Worm (Caenorhabditis elegans) whole organism, L3 larva: Measurements from ENCODE around the gene usp-14.

Experiments
- ama-1 ChIP-seq: fragments of 150-350 bp; optimal IDR thresholded peaks from 2 replicates; lab custom pipeline; 2018
- lin-39 ChIP-seq: fragments of 150-350 bp; optimal IDR thresholded peaks from 2 replicates; lab custom pipeline; 2018; ENCODE audit warnings: missing biosample characterization, missing genetic modification reagents, missing genetic modification characterization
- nhr-11 ChIP-seq: fragments of 150-350 bp; optimal IDR thresholded peaks from 2 replicates; lab custom pipeline; 2014; ENCODE audit warnings: missing biosample characterization, missing genetic modification characterization
- nhr-237 ChIP-seq: fragments of 150-350 bp; optimal IDR thresholded peaks from 2 replicates; lab custom pipeline; 2014; ENCODE audit warnings: missing biosample characterization, missing genetic modification characterization
- nhr-28 ChIP-seq: fragments of 150-350 bp; optimal IDR thresholded peaks from 2 replicates; lab custom pipeline; 2014; ENCODE audit warnings: missing biosample characterization, missing genetic modification characterization
- nhr-76 ChIP-seq: fragments of 150-350 bp; sonication (generic microtip); optimal IDR thresholded peaks from 5 replicates; lab custom pipeline; 2014; ENCODE audit warnings: missing biosample characterization, missing genetic modification characterization
- skn-1 ChIP-seq: fragments of 150-350 bp; optimal IDR thresholded peaks from 2 replicates; lab custom pipeline; 2014; ENCODE audit warnings: missing biosample characterization, missing genetic modification characterization
- tbx-2 ChIP-seq: sonication (generic microtip); optimal IDR thresholded peaks from 2 replicates; lab custom pipeline; 2016; ENCODE audit warnings: mild to moderate bottlenecking, missing genetic modification characterization, missing compliant biosample characterization
- unc-39 ChIP-seq: sonication (generic microtip); optimal IDR thresholded peaks from 4 replicates; lab custom pipeline; 2017; ENCODE audit warnings: missing biosample characterization, missing genetic modification characterization
- ztf-4 ChIP-seq: fragments of 150-350 bp; optimal IDR thresholded peaks from 2 replicates; lab custom pipeline; 2014; ENCODE audit warnings: missing biosample characterization, missing genetic modification characterization

- no peak for TF ChIP-seq nhr-237 (tag; lab: Kevin White, UChicago)
- TF ChIP-seq nhr-11 (tag; lab: Kevin White, UChicago) = no peak
- TF ChIP-seq ama-1 (lab: Kevin White, UChicago) = no peak
- TF ChIP-seq skn-1 (tag; lab: Kevin White, UChicago) = no peak
- no peak for TF ChIP-seq nhr-76 (tag; lab: Kevin White, UChicago)
- no peak for TF ChIP-seq nhr-28 (tag; lab: Kevin White, UChicago)
- TF ChIP-seq lin-39 = no peak
- TF ChIP-seq ztf-4 (tag; lab: Kevin White, UChicago) = no peak
- TF ChIP-seq tbx-2 (tag; lab: Kevin White, UChicago) = no peak
- no peak for TF ChIP-seq unc-39
Measured at ce11 chrII:14525013-14525412, 36.5 kb upstream of the usp-14 start, which contains the start of gene F57C2.4.
